Worm (Caenorhabditis elegans): Measurements from ENCODE around the gene baf-1.

baf-1 gene

ce11 chrIII:9490783-9491547, 23.7 kb downstream of the baf-1 start, which contains the start of the genes dars-1 and ctr-9:
Gene dars-1, minus strand, starts transcription at chrIII:9491215.
Gene ctr-9, plus strand, starts transcription at chrIII:9491396.
- TF ChIP-seq elt-1 (tag; optimal IDR thresholded peaks at IDR 0.05; ENCODE audit: borderline replicate concordance, insufficient read depth) (no peak), elt-3 (tag; optimal IDR thresholded peaks at IDR 0.05) (no peak), bed-3 (GFP tag; optimal IDR thresholded peaks at IDR 0.05) (no peak), sptf-1 (tag; optimal IDR thresholded peaks at IDR 0.05) (no peak), mep-1 (tag; optimal IDR thresholded peaks at IDR 0.05) (no peak), hlh-1 (tag; optimal IDR thresholded peaks at IDR 0.05) (no peak), sem-2 (GFP tag; optimal IDR thresholded peaks at IDR 0.05) (no peak), ztf-11 (tag; optimal IDR thresholded peaks at IDR 0.05) (no peak), mab-5 (tag; optimal IDR thresholded peaks at IDR 0.05) (no peak), mls-2 (tag; optimal IDR thresholded peaks at IDR 0.05) (no peak), nhr-28 (tag; optimal IDR thresholded peaks at IDR 0.05) (no peak), lin-32 (GFP tag; optimal IDR thresholded peaks at IDR 0.05) (no peak), snpc-4 (tag; optimal IDR thresholded peaks at IDR 0.05) (no peak), nhr-237 (tag; optimal IDR thresholded peaks at IDR 0.05) (no peak), nhr-12 (tag; optimal IDR thresholded peaks at IDR 0.05) (no peak), tbx-8 (GFP tag; optimal IDR thresholded peaks at IDR 0.05) (no peak), nhr-76 (tag; optimal IDR thresholded peaks at IDR 0.05) (no peak), pha-4 (tag; optimal IDR thresholded peaks at IDR 0.05) (no peak)

- no peak for TF ChIP-seq ham-2 (GFP tag; optimal IDR thresholded peaks at IDR 0.05)
- TF ChIP-seq sptf-1 (tag; optimal IDR thresholded peaks at IDR 0.05): no peak
- TF ChIP-seq nhr-76 (tag; optimal IDR thresholded peaks at IDR 0.05): no peak
- TF ChIP-seq nhr-2 (tag; optimal IDR thresholded peaks at IDR 0.05): no peak
- TF ChIP-seq elt-1 (tag; optimal IDR thresholded peaks at IDR 0.05; ENCODE audit: borderline replicate concordance, insufficient read depth): no peak
- TF ChIP-seq mls-2 (tag; optimal IDR thresholded peaks at IDR 0.05): no peak
These were observed 26.9 kb downstream of the baf-1 start for ce11 chrIII:9494209-9494608.

ce11 chrIII:9496083-9496482, 28.8 kb downstream of the baf-1 start:
- TF ChIP-seq M03D4.4 (tag; optimal IDR thresholded peaks at IDR 0.05): no peak
- TF ChIP-seq hlh-1 (tag; optimal IDR thresholded peaks at IDR 0.05): no peak
- no peak for TF ChIP-seq elt-3 (tag; optimal IDR thresholded peaks at IDR 0.05)

ce11 chrIII:9497412-9497811, 30.1 kb downstream of the baf-1 start:
- TF ChIP-seq mab-5 (tag; optimal IDR thresholded peaks at IDR 0.05): no peak
- TF ChIP-seq nhr-2 (tag; optimal IDR thresholded peaks at IDR 0.05): no peak
- no peak for TF ChIP-seq lin-13 (tag; optimal IDR thresholded peaks at IDR 0.05)
- no peak for TF ChIP-seq unc-62 (GFP tag; optimal IDR thresholded peaks at IDR 0.05)
- TF ChIP-seq lsy-2 (tag; optimal IDR thresholded peaks at IDR 0.05): no peak
- peak; percentile 94 for TF ChIP-seq zip-8 (tag; optimal IDR thresholded peaks at IDR 0.05)

- TF ChIP-seq M03D4.4 (tag; optimal IDR thresholded peaks at IDR 0.05) (no peak), elt-1 (tag; optimal IDR thresholded peaks at IDR 0.05; ENCODE audit: borderline replicate concordance, insufficient read depth) (no peak), blmp-1 (tag; optimal IDR thresholded peaks at IDR 0.05) (no peak), ceh-43 (GFP tag; optimal IDR thresholded peaks at IDR 0.05) (no peak), ceh-83 (GFP tag; optimal IDR thresholded peaks at IDR 0.05) (no peak), nhr-76 (tag; optimal IDR thresholded peaks at IDR 0.05) (no peak), lin-13 (tag; optimal IDR thresholded peaks at IDR 0.05) (no peak), snpc-4 (tag; optimal IDR thresholded peaks at IDR 0.05) (no peak), elt-3 (tag; optimal IDR thresholded peaks at IDR 0.05) (no peak), ceh-39 (tag; optimal IDR thresholded peaks at IDR 0.05) (no peak), mep-1 (tag; optimal IDR thresholded peaks at IDR 0.05) (no peak)
These were observed 33.0 kb downstream of the baf-1 start, which contains the start of gene sod-4 for ce11 chrIII:9500267-9500666. Gene sod-4, minus strand, starts transcription at chrIII:9500375.

ce11 chrIII:9501072-9501471, 33.8 kb downstream of the baf-1 start:
- TF ChIP-seq ztf-11 (tag; optimal IDR thresholded peaks at IDR 0.05) (no peak), ceh-39 (tag; optimal IDR thresholded peaks at IDR 0.05) (no peak), hlh-1 (tag; optimal IDR thresholded peaks at IDR 0.05) (no peak), ham-2 (GFP tag; optimal IDR thresholded peaks at IDR 0.05) (no peak), elt-3 (tag; optimal IDR thresholded peaks at IDR 0.05) (no peak)
